Worm (Caenorhabditis elegans) whole organism, L3 larva: ENCODE data around the gene djr-1.2.

Experiments used
- elt-3 ChIP-seq, 3 experiments: fragments of 150-350 bp in 1 of 3; sonication (generic microtip) in 2 of 3; optimal IDR thresholded peaks; 2 replicates in 2 of 3; 4 replicates in 1 of 3; lab custom pipeline; 2014 to 2017; ENCODE audit warnings: missing biosample characterization in 3 of 3, missing genetic modification characterization in 3 of 3
- jun-1 ChIP-seq: fragments of 150-350 bp; optimal IDR thresholded peaks from 2 replicates; lab custom pipeline; 2014; ENCODE audit warnings: missing biosample characterization, missing genetic modification reagents, missing genetic modification characterization
- unc-62 ChIP-seq: fragments of 150-350 bp; sonication (generic microtip); optimal IDR thresholded peaks from 4 replicates; lab custom pipeline; 2014; ENCODE audit warnings: missing biosample characterization, missing genetic modification reagents, missing genetic modification characterization

DNA sequence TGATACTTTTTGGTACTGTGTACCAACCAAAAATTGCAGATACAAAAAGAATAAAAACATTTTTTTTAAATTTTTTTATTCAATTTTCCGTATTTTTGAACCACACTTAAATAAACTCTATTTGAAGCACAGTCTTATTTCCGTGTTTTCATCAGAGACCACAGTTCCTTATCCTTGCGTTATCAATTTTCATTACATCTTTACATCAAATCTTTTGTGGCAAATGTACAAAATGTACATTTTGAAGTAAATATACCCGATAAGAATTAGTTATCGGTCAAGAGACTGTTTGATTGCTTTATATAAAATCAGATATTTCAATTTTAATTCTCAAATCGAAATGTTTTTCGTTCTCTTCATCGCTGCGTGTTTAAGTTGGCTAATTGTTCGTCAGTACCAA, 32.6 kb downstream of the djr-1.2 start, which contains the start of gene cyp-35A3:
- TF ChIP-seq unc-62 (GFP tag; lab: Kevin White, UChicago): no peak
- no peak for TF ChIP-seq jun-1 (tag; lab: Kevin White, UChicago)
- no peak for TF ChIP-seq elt-3 (tag; optimal IDR thresholded peaks at IDR 0.05; lab: Kevin White, UChicago)
